Worm (Caenorhabditis elegans) whole organism, early embryonic: ENCODE data around the gene C13A2.7.

Source experiments
- B0310.2 ChIP-seq: sonication (generic microtip); optimal IDR thresholded peaks from 2 replicates; lab custom pipeline; 2016; ENCODE audit warnings: mild to moderate bottlenecking, missing genetic modification characterization, missing compliant biosample characterization
- F13C5.2 ChIP-seq: sonication (generic microtip); optimal IDR thresholded peaks from 2 replicates; lab custom pipeline; 2017; ENCODE audit warnings: mild to moderate bottlenecking, missing genetic modification characterization, inconsistent platforms, missing compliant biosample characterization
- ama-1 ChIP-seq: fragments of 150-350 bp; optimal IDR thresholded peaks from 2 replicates; lab custom pipeline; 2014
- ceh-36 ChIP-seq: sonication (generic microtip); optimal IDR thresholded peaks from 2 replicates; lab custom pipeline; 2016; ENCODE audit warnings: missing genetic modification characterization, inconsistent platforms, missing compliant biosample characterization
- ets-7 ChIP-seq: sonication (generic microtip); optimal IDR thresholded peaks from 2 replicates; lab custom pipeline; 2016; ENCODE audit warnings: missing genotype, missing genetic modification characterization, missing compliant biosample characterization
- hmbx-1 ChIP-seq: sonication (generic microtip); optimal IDR thresholded peaks from 2 replicates; lab custom pipeline; 2016; ENCODE audit warnings: mild to moderate bottlenecking, missing genetic modification characterization, missing compliant biosample characterization
- hmg-4 ChIP-seq: fragments of 200-800 bp; sonication (Bioruptor generic); optimal IDR thresholded peaks from 2 replicates; lab custom pipeline; 2018; ENCODE audit warnings: mild to moderate bottlenecking, missing genetic modification characterization, missing compliant biosample characterization
- tbx-37 ChIP-seq: fragments of 200-800 bp; sonication (Bioruptor generic); conservative IDR thresholded peaks from 2 replicates; pipeline ENCODE4 v1.3.6; 2022; ENCODE audit warnings: missing genetic modification reagents, missing genetic modification characterization, missing compliant biosample characterization

DNA sequence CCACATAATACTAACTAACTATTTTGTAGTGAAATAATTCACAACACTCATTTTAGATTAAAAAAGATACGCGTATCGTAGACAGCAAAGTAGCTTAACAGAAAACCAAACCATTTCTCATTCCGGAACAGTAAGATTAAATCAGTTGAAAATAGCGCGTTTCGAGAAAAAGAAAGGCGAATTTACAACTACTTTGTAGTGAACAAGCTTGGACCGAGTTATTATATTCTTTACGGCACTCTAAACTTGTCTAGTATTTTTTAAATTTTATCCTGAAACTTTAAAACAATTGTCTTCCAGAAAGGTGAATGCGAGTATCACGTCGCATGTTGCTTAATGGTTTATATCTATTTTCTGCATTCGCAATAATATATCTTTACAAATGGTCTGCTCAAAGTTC lies 13.0 kb downstream of the C13A2.7 start, which contains the start of gene C13A2.4:
- TF ChIP-seq ama-1 (lab: Kevin White, UChicago) = no peak
- no peak for TF ChIP-seq hmg-4 (GFP tag; lab: Kevin White, UChicago)
- TF ChIP-seq ceh-36 = no peak
- no peak for TF ChIP-seq ets-7 (tag; lab: Kevin White, UChicago)
- TF ChIP-seq tbx-37 (GFP tag; lab: Robert Waterston, UW) = no peak
- TF ChIP-seq B0310.2 (tag; lab: Kevin White, UChicago) = no peak
- TF ChIP-seq hmbx-1 (tag; lab: Kevin White, UChicago) = no peak
- no peak for TF ChIP-seq F13C5.2
